Fruit fly (Drosophila melanogaster) Kc167 (cell line): ENCODE measurements around the gene CG6878.

Source experiments
- Myc ChIP-seq: fragments of >200 bp; optimal IDR thresholded peaks from 2 replicates; lab custom pipeline; 2017; ENCODE audit warnings: missing external identifiers
- Sin3A ChIP-seq: fragments of >200 bp; optimal IDR thresholded peaks from 2 replicates; lab custom pipeline; 2018; ENCODE audit warnings: missing external identifiers
- h ChIP-seq: fragments of >200 bp; optimal IDR thresholded peaks from 3 replicates; lab custom pipeline; 2018; ENCODE audit warnings: missing external identifiers
- insv ChIP-seq: fragments of >200 bp; optimal IDR thresholded peaks from 3 replicates; lab custom pipeline; 2018; ENCODE audit warnings: missing external identifiers
- psq ChIP-seq: fragments of >200 bp; optimal IDR thresholded peaks from 2 replicates; lab custom pipeline; 2017; ENCODE audit warnings: missing external identifiers
- ttk ChIP-seq: sonication (Bioruptor generic); optimal IDR thresholded peaks from 2 replicates; lab custom pipeline; 2017; ENCODE audit warnings: missing external identifiers

dm6 chr3L:15136659-15137572, 24.7 kb upstream of the CG6878 start, which contains the start of gene CG12316:
- TF ChIP-seq insv (lab: Kevin White, UChicago) (no peak), Myc (no peak), h (lab: Kevin White, UChicago) (no peak), psq (lab: Kevin White, UChicago) (no peak), ttk (lab: Kevin White, UChicago) (no peak), Sin3A (lab: Kevin White, UChicago) (no peak)
